Worm (Caenorhabditis elegans) whole organism, young adult: Measurements from ENCODE around the gene F54F7.10.

Experiments
- aptf-2 ChIP-seq: fragments of 200-800 bp; sonication (Bioruptor generic); conservative IDR thresholded peaks from 2 replicates; pipeline ENCODE4 v1.3.6; 2022; ENCODE audit warnings: missing genetic modification reagents, missing genetic modification characterization, missing compliant biosample characterization
- attf-6 ChIP-seq: fragments of 200-800 bp; sonication (Bioruptor generic); IDR thresholded peaks from 2 replicates; pipeline ENCODE4 v1.3.6; 2022; ENCODE audit warnings: missing genetic modification reagents, missing genetic modification characterization, missing compliant biosample characterization
- cebp-2 ChIP-seq: fragments of 200-800 bp; sonication (Bioruptor generic); IDR thresholded peaks from 2 replicates; pipeline ENCODE4 v1.3.6; 2022; ENCODE audit warnings: missing genetic modification characterization, missing compliant biosample characterization
- efl-1 ChIP-seq: fragments of 150-350 bp; optimal IDR thresholded peaks from 2 replicates; lab custom pipeline; 2014; ENCODE audit warnings: missing biosample characterization, missing genetic modification reagents, missing genetic modification characterization
- egl-44 ChIP-seq: fragments of 200-800 bp; sonication (Bioruptor generic); IDR thresholded peaks from 2 replicates; pipeline ENCODE4 v1.3.6; 2022; ENCODE audit warnings: missing genetic modification reagents, missing genetic modification characterization, missing compliant biosample characterization
- hrde-1 ChIP-seq: sonication (generic microtip); optimal IDR thresholded peaks from 2 replicates; lab custom pipeline; 2016; ENCODE audit warnings: missing genetic modification characterization, mild to moderate bottlenecking, missing compliant biosample characterization, moderate library complexity, missing genotype, missing genetic modification reagents, borderline replicate concordance
- lag-1 ChIP-seq: fragments of 200-800 bp; sonication (Bioruptor generic); IDR thresholded peaks from 2 replicates; pipeline ENCODE4 v1.3.6; 2022; ENCODE audit warnings: missing genetic modification reagents, missing genetic modification characterization, missing compliant biosample characterization
- madf-3 ChIP-seq: fragments of 200-800 bp; sonication (Bioruptor generic); IDR thresholded peaks from 2 replicates; pipeline ENCODE4 v1.3.6; 2022; ENCODE audit warnings: missing genetic modification reagents, missing genetic modification characterization, missing compliant biosample characterization
- rec-8 ChIP-seq, 2 experiments: sonication (generic microtip); optimal IDR thresholded peaks; 2 replicates each; lab custom pipeline; 2016; ENCODE audit warnings: mild to moderate bottlenecking in 2 of 2, missing genetic modification characterization in 2 of 2, missing genetic modification reagents in 2 of 2, missing genotype in 2 of 2, missing biosample characterization in 1 of 2, missing compliant biosample characterization in 1 of 2, moderate library complexity in 1 of 2
- snpc-1.3 ChIP-seq: sonication (generic microtip); optimal IDR thresholded peaks from 2 replicates; lab custom pipeline; 2017; ENCODE audit warnings: missing genetic modification characterization, mild to moderate bottlenecking, missing compliant biosample characterization, antibody characterized with exemption, moderate library complexity, missing genotype, missing genetic modification reagents; ENCODE audit not compliant: insufficient read depth
- tbx-9 ChIP-seq: sonication (generic microtip); optimal IDR thresholded peaks from 2 replicates; lab custom pipeline; 2016; ENCODE audit warnings: borderline replicate concordance, missing genetic modification characterization, inconsistent platforms, missing compliant biosample characterization
- unc-62 ChIP-seq: fragments of 150-350 bp; optimal IDR thresholded peaks from 2 replicates; lab custom pipeline; 2014; ENCODE audit warnings: missing biosample characterization, missing genetic modification reagents, missing genetic modification characterization

ce11 chrX:11821159-11821720 is 42.2 kb upstream of the F54F7.10 start:
- no peak for TF ChIP-seq snpc-1.3
- no peak for TF ChIP-seq efl-1 (GFP tag; lab: Kevin White, UChicago)
- TF ChIP-seq lag-1 (GFP tag; lab: Robert Waterston, UW): no peak
- TF ChIP-seq attf-6 (GFP tag; lab: Robert Waterston, UW): no peak
- no peak for TF ChIP-seq hrde-1
- TF ChIP-seq unc-62 (GFP tag; lab: Kevin White, UChicago): no peak
- TF ChIP-seq cebp-2 (GFP tag; lab: Robert Waterston, UW): no peak
- TF ChIP-seq madf-3 (GFP tag; lab: Robert Waterston, UW): no peak
- TF ChIP-seq tbx-9 (tag; lab: Kevin White, UChicago): no peak
- no peak for TF ChIP-seq aptf-2 (GFP tag; lab: Robert Waterston, UW)
- no peak for TF ChIP-seq rec-8 (tag; optimal IDR thresholded peaks at IDR 0.05; lab: Kevin White, UChicago)
- TF ChIP-seq egl-44 (GFP tag; lab: Robert Waterston, UW): no peak
